Fruit fly (Drosophila melanogaster): Measurements from ENCODE around the gene Scsalpha2.

The Scsalpha2 gene

DNA sequence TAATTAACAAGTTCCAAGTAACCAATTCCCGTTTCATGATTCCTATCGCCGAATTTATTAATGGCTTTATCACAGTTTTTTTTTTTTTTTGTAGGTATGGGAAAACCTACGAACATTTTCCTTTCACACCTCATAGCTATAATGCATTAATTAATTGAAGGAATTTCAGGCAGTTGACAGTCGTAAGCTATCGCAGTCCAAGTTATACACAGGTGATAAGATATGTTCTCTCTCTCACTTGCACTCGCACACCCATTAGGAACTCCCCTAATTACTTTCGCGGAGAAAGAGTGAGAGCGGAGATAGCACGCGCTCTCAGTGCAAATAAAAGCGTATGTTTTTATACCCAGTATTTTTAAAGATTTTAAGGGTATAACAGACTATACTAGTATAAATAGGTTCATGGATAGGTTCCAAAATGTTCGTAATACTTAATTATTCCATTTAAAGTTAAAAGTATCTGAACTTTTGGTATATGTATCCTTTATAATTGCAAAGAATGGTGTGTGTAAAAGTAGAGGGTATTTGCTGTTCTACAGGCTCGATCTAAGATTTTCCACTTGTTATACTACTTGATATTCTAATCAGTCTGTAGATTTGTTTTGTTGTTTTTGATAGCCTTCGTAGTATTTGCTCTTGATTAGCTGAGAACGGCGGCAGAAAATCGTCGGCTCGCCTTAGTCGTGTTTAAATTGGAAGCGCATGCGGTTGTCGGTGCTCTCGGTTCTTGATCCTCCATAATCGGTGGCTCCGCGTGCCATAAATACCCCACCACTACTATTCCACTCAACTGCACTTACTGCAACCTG is 2.3 kb downstream of the Scsalpha2 start, which contains the start of gene Dys (continued):
- no peak; the same call in 1 of the 2 replicates for TF ChIP-seq CG32532 (GFP tag; IDR thresholded peaks at IDR 0.05)
- peak; percentile 79 for TF ChIP-seq CG18619 (GFP tag; optimal IDR thresholded peaks at IDR 0.05)
- no peak for TF ChIP-seq ac (GFP tag; optimal IDR thresholded peaks at IDR 0.05)
- TF ChIP-seq hbn (GFP tag; IDR thresholded peaks at IDR 0.05; ENCODE audit: partially characterized antibody): no peak
- TF ChIP-seq CG33557 (GFP tag; optimal IDR thresholded peaks at IDR 0.05): peak; percentile 72
- peak; percentile 77 for TF ChIP-seq onecut (GFP tag; IDR thresholded peaks at IDR 0.05)
- TF ChIP-seq ara (GFP tag; IDR thresholded peaks at IDR 0.05): peak; percentile 85
- TF ChIP-seq Sox102F (GFP tag; optimal IDR thresholded peaks at IDR 0.05): peak; percentile 92
- TF ChIP-seq Doc3 (GFP tag; IDR thresholded peaks at IDR 0.05; ENCODE audit: partially characterized antibody): no peak
- peak; percentile 88 for TF ChIP-seq Dip3 (GFP tag; optimal IDR thresholded peaks at IDR 0.05)
- peak; percentile 66 for TF ChIP-seq CG6254 (GFP tag; optimal IDR thresholded peaks at IDR 0.05)
- peak; percentile 86 for TF ChIP-seq CG14014 (GFP tag; IDR thresholded peaks at IDR 0.05)
- TF ChIP-seq nerfin-1 (tag; optimal IDR thresholded peaks at IDR 0.05): peak; percentile 86
- no peak for TF ChIP-seq CTCF (GFP tag; optimal IDR thresholded peaks at IDR 0.05)
- TF ChIP-seq vfl (GFP tag; optimal IDR thresholded peaks at IDR 0.05): peak; percentile 74
- TF ChIP-seq CG14667 (GFP tag; IDR thresholded peaks at IDR 0.05): peak; percentile 79
- TF ChIP-seq Hr51 (GFP tag; optimal IDR thresholded peaks at IDR 0.05): peak; percentile 53 to 84
- no peak for TF ChIP-seq TFAM (GFP tag; optimal IDR thresholded peaks at IDR 0.05)
- no peak for TF ChIP-seq otp (GFP tag; IDR thresholded peaks at IDR 0.05)
- no peak for TF ChIP-seq Lpt (GFP tag; optimal IDR thresholded peaks at IDR 0.05)
- peak; percentile 59 for TF ChIP-seq Mad (GFP tag; optimal IDR thresholded peaks at IDR 0.05)
- peak; percentile 60 for TF ChIP-seq sima (GFP tag; optimal IDR thresholded peaks at IDR 0.05)
- TF ChIP-seq CG9817 (tag; optimal IDR thresholded peaks at IDR 0.05): peak; percentile 84
- TF ChIP-seq fd64A (GFP tag; optimal IDR thresholded peaks at IDR 0.05): peak; percentile 18
- no peak; the same call in 1 of the 2 replicates for TF ChIP-seq Nf-YA (GFP tag; IDR thresholded peaks at IDR 0.05)
- TF ChIP-seq p53 (GFP tag; optimal IDR thresholded peaks at IDR 0.05): peak; percentile 12
- TF ChIP-seq phol (tag; optimal IDR thresholded peaks at IDR 0.05): peak; percentile 89
- peak; percentile 71 for TF ChIP-seq Deaf1 (tag; optimal IDR thresholded peaks at IDR 0.05)
- TF ChIP-seq ro (GFP tag; IDR thresholded peaks at IDR 0.05): no peak; the same call in 1 of the 2 replicates
- peak; percentile 53; the same call in 1 of the 2 replicates for TF ChIP-seq CG5953 (GFP tag; IDR thresholded peaks at IDR 0.05)
- peak; percentile 74 for TF ChIP-seq Hand (GFP tag; optimal IDR thresholded peaks at IDR 0.05)
- peak; percentile 53 for TF ChIP-seq CG6765 (GFP tag; optimal IDR thresholded peaks at IDR 0.05)
- TF ChIP-seq CG4820 (GFP tag; optimal IDR thresholded peaks at IDR 0.05): peak; percentile 75
- no peak; the same call in 1 of the 3 replicates for TF ChIP-seq CG34422 (GFP tag; IDR thresholded peaks at IDR 0.05)
- TF ChIP-seq CG13123 (GFP tag; optimal IDR thresholded peaks at IDR 0.05): peak; percentile 49
- TF ChIP-seq Kr (GFP tag; optimal IDR thresholded peaks at IDR 0.05): no peak
- TF ChIP-seq CG18599 (GFP tag; optimal IDR thresholded peaks at IDR 0.05): peak; percentile 94
- peak; percentile 85 for TF ChIP-seq CG12155 (GFP tag; optimal IDR thresholded peaks at IDR 0.05)
- TF ChIP-seq CG17568 (GFP tag; optimal IDR thresholded peaks at IDR 0.05): peak; percentile 59
- TF ChIP-seq CG31388 (GFP tag; optimal IDR thresholded peaks at IDR 0.05): peak; percentile 33
- TF ChIP-seq H15 (GFP tag; IDR thresholded peaks at IDR 0.05): peak; percentile 86
- TF ChIP-seq Nf-YB (GFP tag; optimal IDR thresholded peaks at IDR 0.05): peak; percentile 76
- no peak for TF ChIP-seq sna (GFP tag; IDR thresholded peaks at IDR 0.05; ENCODE audit: partially characterized antibody)
- peak; percentile 92 for TF ChIP-seq CG11504 (tag; optimal IDR thresholded peaks at IDR 0.05)
- peak; percentile 62 for TF ChIP-seq chn (GFP tag; optimal IDR thresholded peaks at IDR 0.05)
- TF ChIP-seq CG10462 (GFP tag; optimal IDR thresholded peaks at IDR 0.05): peak; percentile 44
- no peak for TF ChIP-seq CG30020 (tag; optimal IDR thresholded peaks at IDR 0.05)
- TF ChIP-seq h (optimal IDR thresholded peaks at IDR 0.05): no peak
- no peak for TF ChIP-seq ash1 (GFP tag; optimal IDR thresholded peaks at IDR 0.05)
- peak; percentile 98 for TF ChIP-seq sens (GFP tag)

Measured in whole organism, embryonic.